Worm (Caenorhabditis elegans) whole organism, late embryonic: ENCODE measurements around the gene gnrr-5.

Experiments
- ahr-1 ChIP-seq: sonication (generic microtip); optimal IDR thresholded peaks from 2 replicates; lab custom pipeline; 2016; ENCODE audit warnings: missing genetic modification characterization, missing compliant biosample characterization
- ceh-30 ChIP-seq: fragments of 150-350 bp; optimal IDR thresholded peaks from 2 replicates; lab custom pipeline; 2014; ENCODE audit warnings: missing biosample characterization, missing genetic modification characterization
- dmd-4 ChIP-seq: sonication (generic microtip); optimal IDR thresholded peaks from 2 replicates; lab custom pipeline; 2016; ENCODE audit warnings: borderline replicate concordance, missing genetic modification characterization, missing compliant biosample characterization
- ets-4 ChIP-seq: sonication (generic microtip); optimal IDR thresholded peaks from 2 replicates; lab custom pipeline; 2016; ENCODE audit warnings: missing genetic modification characterization, missing compliant biosample characterization
- fkh-6 ChIP-seq: sonication (generic microtip); optimal IDR thresholded peaks from 2 replicates; lab custom pipeline; 2016; ENCODE audit warnings: missing genetic modification characterization, missing compliant biosample characterization
- hlh-13 ChIP-seq: fragments of 200-800 bp; sonication (Bioruptor generic); optimal IDR thresholded peaks from 2 replicates; lab custom pipeline; 2018; ENCODE audit warnings: mild to moderate bottlenecking, missing genetic modification characterization, missing compliant biosample characterization
- hlh-30 ChIP-seq: sonication (generic microtip); optimal IDR thresholded peaks from 2 replicates; lab custom pipeline; 2017; ENCODE audit warnings: antibody characterized with exemption, missing genetic modification characterization, missing compliant biosample characterization; ENCODE audit not compliant: insufficient read depth
- hlh-6 ChIP-seq: sonication (generic microtip); optimal IDR thresholded peaks from 2 replicates; lab custom pipeline; 2016; ENCODE audit warnings: missing genotype, missing genetic modification characterization, missing compliant biosample characterization
- pha-4 ChIP-seq: fragments of 150-350 bp; optimal IDR thresholded peaks from 2 replicates; lab custom pipeline; 2018; ENCODE audit warnings: missing biosample characterization, missing genetic modification reagents, missing genetic modification characterization
- pqm-1 ChIP-seq: sonication (generic microtip); optimal IDR thresholded peaks from 2 replicates; lab custom pipeline; 2016; ENCODE audit warnings: missing genetic modification characterization, missing compliant biosample characterization
- sdc-2 ChIP-seq: sonication (generic microtip); optimal IDR thresholded peaks from 2 replicates; lab custom pipeline; 2016; ENCODE audit warnings: missing genotype, missing genetic modification characterization, missing compliant biosample characterization
- sox-4 ChIP-seq: sonication (generic microtip); optimal IDR thresholded peaks from 2 replicates; lab custom pipeline; 2017; ENCODE audit warnings: mild to moderate bottlenecking, missing genetic modification characterization, inconsistent platforms, missing compliant biosample characterization
- unc-3 ChIP-seq, 2 experiments: fragments of 200-800 bp in 1 of 2; sonication (Bioruptor generic) in 1 of 2; sonication (generic microtip) in 1 of 2; conservative IDR thresholded peaks in 1 of 2; optimal IDR thresholded peaks in 1 of 2; 2 replicates each; pipeline versions ENCODE4 v1.3.6 to Lab custom; 2016 to 2022; ENCODE audit warnings: missing compliant biosample characterization in 2 of 2, missing genetic modification characterization in 2 of 2, missing genetic modification reagents in 1 of 2

ce11 chrV:4471065-4471464, 16.5 kb upstream of the gnrr-5 start, which contains the start of gene T08H10.3:
- TF ChIP-seq hlh-13, result no peak
- TF ChIP-seq dmd-4 (tag; lab: Kevin White, UChicago), result no peak
- no peak for TF ChIP-seq hlh-6 (tag; lab: Kevin White, UChicago)
- no peak for TF ChIP-seq ceh-30 (tag; lab: Kevin White, UChicago)
- no peak for TF ChIP-seq pha-4 (tag; lab: Kevin White, UChicago)
- no peak for TF ChIP-seq ahr-1
- no peak for TF ChIP-seq ets-4 (tag; lab: Kevin White, UChicago)
- no peak for TF ChIP-seq pqm-1 (tag; lab: Kevin White, UChicago)
- no peak for TF ChIP-seq sox-4 (tag; lab: Kevin White, UChicago)
- no peak for TF ChIP-seq fkh-6 (tag; lab: Kevin White, UChicago)
- no peak for TF ChIP-seq unc-3 (GFP tag; conservative IDR thresholded peaks at IDR 0.05; lab: Robert Waterston, UW)
- no peak for TF ChIP-seq unc-3 (tag; optimal IDR thresholded peaks at IDR 0.05; lab: Kevin White, UChicago)
- no peak for TF ChIP-seq hlh-30
- TF ChIP-seq sdc-2 (tag; lab: Kevin White, UChicago), result no peak
